Fruit fly (Drosophila melanogaster) whole organism, embryonic: ENCODE data around the gene Argk1.

Experiments used
- Aef1 ChIP-seq: fragments of 200-800 bp; sonication (Bioruptor generic); IDR thresholded peaks from 3 replicates; pipeline ENCODE4 v1.3.6; 2022; ENCODE audit warnings: missing biosample characterization, missing genetic modification characterization
- B-H1 ChIP-seq: fragments of 200-800 bp; sonication (Bioruptor generic); IDR thresholded peaks from 3 replicates; pipeline ENCODE4 v1.3.6; 2022; ENCODE audit warnings: missing biosample characterization, missing genetic modification characterization
- BEAF-32 ChIP-seq: fragments of 200-800 bp; sonication (Bioruptor generic); optimal IDR thresholded peaks from 3 replicates; lab custom pipeline; 2017; ENCODE audit warnings: missing biosample characterization, missing genetic modification characterization, mild to moderate bottlenecking, moderate library complexity, missing genetic modification reagents
- BtbVII ChIP-seq: fragments of 200-800 bp; sonication (Bioruptor generic); optimal IDR thresholded peaks from 3 replicates; lab custom pipeline; 2017; ENCODE audit warnings: missing biosample characterization, mild to moderate bottlenecking, missing genetic modification characterization
- CG10321 ChIP-seq: fragments of 200-800 bp; sonication (Bioruptor generic); IDR thresholded peaks from 2 replicates; pipeline ENCODE4 v1.3.6; 2022; ENCODE audit warnings: missing biosample characterization, missing genetic modification characterization
- CG10462 ChIP-seq: fragments of 200-800 bp; sonication (Bioruptor generic); optimal IDR thresholded peaks from 2 replicates; lab custom pipeline; 2016; ENCODE audit warnings: missing biosample characterization, missing genetic modification characterization
- CG10959 ChIP-seq: fragments of 200-800 bp; sonication (Bioruptor generic); IDR thresholded peaks from 2 replicates; pipeline ENCODE4 v1.3.6; 2022; ENCODE audit warnings: missing biosample characterization, missing genetic modification characterization
- CG11085 ChIP-seq: fragments of 200-800 bp; sonication (Bioruptor generic); IDR thresholded peaks from 2 replicates; pipeline ENCODE4 v1.3.6; 2022; ENCODE audit warnings: missing biosample characterization, missing genetic modification characterization
- CG14965 ChIP-seq: fragments of 200-800 bp; sonication (Bioruptor generic); optimal IDR thresholded peaks from 2 replicates; lab custom pipeline; 2016; ENCODE audit warnings: missing biosample characterization, missing genetic modification characterization, borderline replicate concordance
- CG15011 ChIP-seq: fragments of 200-800 bp; sonication (Bioruptor generic); optimal IDR thresholded peaks from 3 replicates; lab custom pipeline; 2018; ENCODE audit warnings: missing biosample characterization, mild to moderate bottlenecking, missing genetic modification characterization
- CG15514 ChIP-seq: fragments of 200-800 bp; sonication (Bioruptor generic); optimal IDR thresholded peaks from 3 replicates; lab custom pipeline; 2017; ENCODE audit warnings: missing biosample characterization, missing genetic modification characterization, mild to moderate bottlenecking, moderate library complexity, missing genetic modification reagents
- CG15696 ChIP-seq: fragments of 200-800 bp; sonication (Bioruptor generic); optimal IDR thresholded peaks from 2 replicates; lab custom pipeline; 2019; ENCODE audit warnings: missing biosample characterization, mild to moderate bottlenecking, missing genetic modification characterization, moderate library complexity
- CG18476 ChIP-seq: fragments of 200-800 bp; sonication (Bioruptor generic); optimal IDR thresholded peaks from 2 replicates; lab custom pipeline; 2016; ENCODE audit warnings: missing biosample characterization, mild to moderate bottlenecking, missing genetic modification characterization
- CG2120 ChIP-seq: fragments of 200-800 bp; sonication (Bioruptor generic); optimal IDR thresholded peaks from 3 replicates; lab custom pipeline; 2016; ENCODE audit warnings: missing biosample characterization, missing genetic modification characterization
- CG2712 ChIP-seq: fragments of 200-800 bp; optimal IDR thresholded peaks from 3 replicates; lab custom pipeline; 2019; ENCODE audit warnings: missing biosample characterization, mild to moderate bottlenecking, missing genetic modification characterization, moderate library complexity
- CG33213 ChIP-seq: fragments of 200-800 bp; sonication (Bioruptor generic); optimal IDR thresholded peaks from 3 replicates; lab custom pipeline; 2016; ENCODE audit warnings: missing biosample characterization, missing genetic modification characterization
- CG42726 ChIP-seq: fragments of 200-800 bp; sonication (Bioruptor generic); IDR thresholded peaks from 2 replicates; pipeline ENCODE4 v1.3.6; 2022; ENCODE audit warnings: missing biosample characterization, missing genetic modification characterization; ENCODE audit not compliant: partially characterized antibody
- CG4360 ChIP-seq: fragments of 200-800 bp; sonication (Bioruptor generic); IDR thresholded peaks from 2 replicates; pipeline ENCODE4 v1.3.6; 2022; ENCODE audit warnings: missing biosample characterization, missing genetic modification characterization
- CG4730 ChIP-seq: fragments of 200-800 bp; sonication (Bioruptor generic); IDR thresholded peaks from 2 replicates; pipeline ENCODE4 v1.3.6; 2022; ENCODE audit warnings: missing biosample characterization, missing genetic modification characterization
- CG6765 ChIP-seq: fragments of 200-800 bp; sonication (Bioruptor generic); optimal IDR thresholded peaks from 3 replicates; lab custom pipeline; 2017; ENCODE audit warnings: missing biosample characterization, mild to moderate bottlenecking, missing genetic modification characterization
- CG6854 ChIP-seq: fragments of 200-800 bp; sonication (Bioruptor generic); optimal IDR thresholded peaks from 3 replicates; lab custom pipeline; 2017; ENCODE audit warnings: missing biosample characterization, mild to moderate bottlenecking, missing genetic modification characterization
- CG7357 ChIP-seq: fragments of 200-800 bp; sonication (Bioruptor generic); IDR thresholded peaks from 3 replicates; pipeline ENCODE4 v1.3.6; 2022; ENCODE audit warnings: missing biosample characterization, missing genetic modification characterization
- CG9727 ChIP-seq: fragments of 200-800 bp; sonication (Bioruptor generic); optimal IDR thresholded peaks from 3 replicates; lab custom pipeline; 2017; ENCODE audit warnings: missing biosample characterization, mild to moderate bottlenecking, missing genetic modification characterization
- CG9797 ChIP-seq: fragments of 200-800 bp; sonication (Bioruptor generic); optimal IDR thresholded peaks from 3 replicates; lab custom pipeline; 2018; ENCODE audit warnings: missing biosample characterization, mild to moderate bottlenecking, missing genetic modification characterization
- CoRest ChIP-seq: fragments of 200-800 bp; sonication (Bioruptor generic); optimal IDR thresholded peaks from 3 replicates; lab custom pipeline; 2018; ENCODE audit warnings: missing biosample characterization, mild to moderate bottlenecking, missing genetic modification characterization, moderate library complexity
- D ChIP-seq, 2 experiments: fragments of 200-800 bp in 1 of 2; fragments of >200 bp in 1 of 2; sonication (Bioruptor generic) in 1 of 2; optimal IDR thresholded peaks; 2 replicates in 1 of 2; 3 replicates in 1 of 2; lab custom pipeline; 2017; ENCODE audit warnings: mild to moderate bottlenecking in 1 of 2, missing biosample characterization in 1 of 2, missing genetic modification characterization in 1 of 2, missing genetic modification reagents in 1 of 2
- Dll ChIP-seq: fragments of 200-800 bp; sonication (Bioruptor generic); IDR thresholded peaks from 4 replicates; pipeline ENCODE4 v1.3.6; 2022; ENCODE audit warnings: missing biosample characterization, missing genetic modification characterization; ENCODE audit not compliant: partially characterized antibody
- E2f1 ChIP-seq: fragments of 200-800 bp; sonication (Bioruptor generic); IDR thresholded peaks from 2 replicates; pipeline ENCODE4 v1.3.6; 2022; ENCODE audit warnings: missing biosample characterization, missing genetic modification characterization
- Ets97D ChIP-seq: fragments of 200-800 bp; sonication (Bioruptor generic); optimal IDR thresholded peaks from 3 replicates; lab custom pipeline; 2016; ENCODE audit warnings: missing biosample characterization, missing genetic modification characterization
- Hey ChIP-seq: fragments of 200-800 bp; sonication (Bioruptor generic); optimal IDR thresholded peaks from 3 replicates; lab custom pipeline; 2018; ENCODE audit warnings: missing biosample characterization, mild to moderate bottlenecking, missing genetic modification characterization
- NC2β ChIP-seq: fragments of 200-800 bp; sonication (Bioruptor generic); optimal IDR thresholded peaks from 2 replicates; lab custom pipeline; 2016; ENCODE audit warnings: missing biosample characterization, missing genetic modification characterization
- Six4 ChIP-seq: fragments of 200-800 bp; sonication (Bioruptor generic); optimal IDR thresholded peaks from 2 replicates; lab custom pipeline; 2016; ENCODE audit warnings: missing biosample characterization, missing genetic modification characterization
- Sry-δ ChIP-seq: fragments of 200-800 bp; sonication (Bioruptor generic); optimal IDR thresholded peaks from 2 replicates; lab custom pipeline; 2016; ENCODE audit warnings: missing biosample characterization, missing genetic modification characterization
- Stat92E ChIP-seq, 3 experiments: fragments of >200 bp in 2 of 3; fragments of 200-800 bp in 1 of 3; sonication (Bioruptor generic) in 1 of 3; optimal IDR thresholded peaks; 2 replicates each; lab custom pipeline; 2017 to 2019; ENCODE audit warnings: missing biosample characterization in 3 of 3, missing genetic modification characterization in 3 of 3, mild to moderate bottlenecking in 1 of 3, moderate library complexity in 1 of 3
- ash1 ChIP-seq: fragments of 200-800 bp; sonication (Bioruptor generic); optimal IDR thresholded peaks from 2 replicates; lab custom pipeline; 2018; ENCODE audit warnings: missing biosample characterization, mild to moderate bottlenecking, missing genetic modification characterization
- ems ChIP-seq: fragments of 200-800 bp; sonication (Bioruptor generic); optimal IDR thresholded peaks from 3 replicates; lab custom pipeline; 2016; ENCODE audit warnings: missing biosample characterization, missing genetic modification characterization
- grn ChIP-seq: fragments of 200-800 bp; sonication (Bioruptor generic); optimal IDR thresholded peaks from 3 replicates; lab custom pipeline; 2017; ENCODE audit warnings: missing biosample characterization, missing genetic modification characterization
- gsb ChIP-seq: fragments of 200-800 bp; sonication (Bioruptor generic); IDR thresholded peaks from 2 replicates; pipeline ENCODE4 v1.3.6; 2022; ENCODE audit warnings: missing biosample characterization, missing genetic modification characterization
- her ChIP-seq: fragments of 200-800 bp; sonication (Bioruptor generic); optimal IDR thresholded peaks from 2 replicates; lab custom pipeline; 2016; ENCODE audit warnings: missing biosample characterization, missing genetic modification characterization
- hth ChIP-seq: fragments of >200 bp; optimal IDR thresholded peaks from 2 replicates; lab custom pipeline; 2017; ENCODE audit warnings: inconsistent platforms
- luna ChIP-seq: fragments of 200-800 bp; sonication (Bioruptor generic); optimal IDR thresholded peaks from 2 replicates; lab custom pipeline; 2016; ENCODE audit warnings: missing biosample characterization, missing genetic modification characterization
- onecut ChIP-seq: fragments of 200-800 bp; sonication (Bioruptor generic); IDR thresholded peaks from 2 replicates; pipeline ENCODE4 v1.3.6; 2022; ENCODE audit warnings: missing biosample characterization, missing genetic modification characterization
- peb ChIP-seq: fragments of 200-800 bp; sonication (Bioruptor generic); IDR thresholded peaks from 2 replicates; pipeline ENCODE4 v1.3.6; 2022; ENCODE audit warnings: missing biosample characterization, missing genetic modification characterization
- pfk ChIP-seq: fragments of 200-800 bp; sonication (Bioruptor generic); optimal IDR thresholded peaks from 2 replicates; lab custom pipeline; 2018; ENCODE audit warnings: missing biosample characterization, mild to moderate bottlenecking, missing genetic modification characterization, moderate library complexity
- ranshi ChIP-seq: fragments of 200-800 bp; sonication (Bioruptor generic); IDR thresholded peaks from 2 replicates; pipeline ENCODE4 v1.3.6; 2022; ENCODE audit warnings: missing biosample characterization, missing genetic modification characterization
- rib ChIP-seq: fragments of 200-800 bp; sonication (Bioruptor generic); IDR thresholded peaks from 2 replicates; pipeline ENCODE4 v1.3.6; 2022; ENCODE audit warnings: missing biosample characterization, missing genetic modification characterization
- sna ChIP-seq: fragments of 200-800 bp; sonication (Bioruptor generic); IDR thresholded peaks from 2 replicates; pipeline ENCODE4 v1.3.6; 2022; ENCODE audit warnings: missing biosample characterization, missing genetic modification characterization; ENCODE audit not compliant: partially characterized antibody
- tgo ChIP-seq: fragments of 200-800 bp; sonication (Bioruptor generic); IDR thresholded peaks from 3 replicates; pipeline ENCODE4 v1.3.6; 2022; ENCODE audit warnings: missing biosample characterization, missing genetic modification characterization
- tup ChIP-seq: fragments of 200-800 bp; sonication (Bioruptor generic); optimal IDR thresholded peaks from 2 replicates; lab custom pipeline; 2016; ENCODE audit warnings: missing biosample characterization, mild to moderate bottlenecking, missing genetic modification characterization, moderate library complexity
- zfh1 ChIP-seq: fragments of 200-800 bp; sonication (Bioruptor generic); IDR thresholded peaks from 3 replicates; pipeline ENCODE4 v1.3.6; 2022; ENCODE audit warnings: missing biosample characterization, missing genetic modification characterization

The Argk1 gene

DNA sequence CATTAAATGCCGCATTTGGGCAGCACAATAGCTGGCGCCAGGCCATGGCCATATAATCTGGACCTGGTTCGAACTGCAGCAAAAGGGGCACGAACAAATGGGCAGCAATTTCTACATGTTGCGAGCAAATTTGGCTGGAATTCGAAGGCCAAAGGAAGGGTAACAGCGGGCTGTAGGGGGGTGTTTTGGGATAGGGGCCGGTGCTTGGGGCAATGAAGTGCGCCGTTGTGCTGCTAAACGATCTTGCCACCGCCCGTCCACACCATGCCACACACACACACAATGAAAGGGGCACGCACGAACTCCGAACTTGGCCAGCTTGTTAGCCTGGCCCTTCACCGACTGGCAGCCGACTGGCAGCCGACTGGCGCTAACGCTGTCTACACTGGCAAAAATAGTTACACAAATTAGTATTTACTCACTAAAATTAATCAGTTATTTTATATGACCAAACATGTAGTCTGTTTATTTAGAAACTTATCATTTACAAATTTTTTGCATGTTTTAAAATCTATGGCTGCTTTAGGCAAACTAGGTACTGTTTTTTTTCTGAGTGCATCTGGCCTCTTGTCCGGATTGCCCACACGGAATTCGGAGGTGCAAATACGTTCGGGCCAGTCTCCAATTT lies 31.7 kb downstream of the Argk1 start (continued):
- TF ChIP-seq hth (lab: Kevin White, UChicago), result no peak
- TF ChIP-seq CG4360, result peak; percentile 25; the same call in 1 of the 2 replicates
- TF ChIP-seq E2f1 (GFP tag; lab: Robert Waterston, UW), result peak; percentile 56; the same call in 1 of the 2 replicates
- no peak for TF ChIP-seq CG10462 (GFP tag; lab: Kevin White, UChicago)
- TF ChIP-seq rib (GFP tag; lab: Robert Waterston, UW), result no peak
- TF ChIP-seq Dll (GFP tag; lab: Robert Waterston, UW), result no peak
- TF ChIP-seq pfk, result no peak
- no peak for TF ChIP-seq CG2120 (GFP tag; lab: Kevin White, UChicago)
- TF ChIP-seq Ets97D (GFP tag; lab: Kevin White, UChicago), result no peak
- no peak for TF ChIP-seq ems (GFP tag; lab: Kevin White, UChicago)
- peak; percentile 64 for TF ChIP-seq tgo (GFP tag; lab: Robert Waterston, UW)
- TF ChIP-seq zfh1, result peak; percentile 89
- peak; percentile 72 for TF ChIP-seq ranshi
- TF ChIP-seq CG15696 (tag; lab: Kevin White, UChicago), result peak; percentile 73
- peak; percentile 86 for TF ChIP-seq CG10959
- TF ChIP-seq CG4730 (GFP tag; lab: Robert Waterston, UW), result peak; percentile 59
- TF ChIP-seq Sry-δ (GFP tag; lab: Kevin White, UChicago), result peak; percentile 33
- no peak for TF ChIP-seq NC2β (GFP tag; lab: Kevin White, UChicago)
- peak; percentile 63; the same call in 1 of the 2 replicates for TF ChIP-seq peb
- TF ChIP-seq sna (GFP tag; lab: Robert Waterston, UW), result no peak
- TF ChIP-seq luna (GFP tag; lab: Kevin White, UChicago), result no peak
- TF ChIP-seq CG15514 (GFP tag; lab: Kevin White, UChicago), result no peak
- no peak for TF ChIP-seq CG6765 (GFP tag; lab: Kevin White, UChicago)
- TF ChIP-seq onecut, result peak; percentile 54
- TF ChIP-seq CG42726, result no peak
- TF ChIP-seq CG2712, result peak; percentile 85
- no peak for TF ChIP-seq D (optimal IDR thresholded peaks at IDR 0.05; lab: Kevin White, UChicago)
- peak; percentile 78 for TF ChIP-seq D (GFP tag; optimal IDR thresholded peaks at IDR 0.05; lab: Kevin White, UChicago)
- TF ChIP-seq CG11085, result no peak
- TF ChIP-seq B-H1, result no peak
- peak; percentile 30 for TF ChIP-seq CG15011
- TF ChIP-seq her (GFP tag; lab: Kevin White, UChicago), result no peak
- no peak for TF ChIP-seq grn (GFP tag; lab: Kevin White, UChicago)
- peak; percentile 26; the same call in 1 of the 2 replicates for TF ChIP-seq CG10321 (GFP tag; lab: Robert Waterston, UW)
- TF ChIP-seq ash1 (GFP tag; lab: Kevin White, UChicago), result no peak
- TF ChIP-seq gsb (GFP tag; lab: Robert Waterston, UW), result no peak
- no peak for TF ChIP-seq CG6854 (GFP tag; lab: Kevin White, UChicago)
- peak; percentile 47; the same call in 1 of the 3 replicates for TF ChIP-seq CG7357 (GFP tag; lab: Robert Waterston, UW)
- TF ChIP-seq CG14965 (GFP tag; lab: Kevin White, UChicago), result no peak
- TF ChIP-seq Stat92E (GFP tag; optimal IDR thresholded peaks at IDR 0.05; lab: Kevin White, UChicago), result no peak
- TF ChIP-seq CG33213, result peak; percentile 54
- TF ChIP-seq tup (GFP tag; lab: Kevin White, UChicago), result no peak
- peak; percentile 48 for TF ChIP-seq Six4
- no peak for TF ChIP-seq BEAF-32
- TF ChIP-seq BtbVII (GFP tag; lab: Kevin White, UChicago), result peak; percentile 28
- TF ChIP-seq CG18476, result peak; percentile 73
- no peak for TF ChIP-seq CG9797
- peak; percentile 80 for TF ChIP-seq CG9727 (GFP tag; lab: Kevin White, UChicago)
- TF ChIP-seq CoRest (tag; lab: Kevin White, UChicago), result peak; percentile 53
- peak; percentile 48; the same call in 2 of the 3 replicates for TF ChIP-seq Aef1
- no peak for TF ChIP-seq Hey (tag; lab: Kevin White, UChicago)
